Fruit fly (Drosophila melanogaster) whole organism: ENCODE measurements around the gene Flo2.

Experiments
- CG8478 ChIP-seq: fragments of >200 bp; optimal IDR thresholded peaks from 2 replicates; lab custom pipeline; 2018; ENCODE audit warnings: inconsistent platforms
- Dll ChIP-seq: fragments of >200 bp; optimal IDR thresholded peaks from 2 replicates; lab custom pipeline; 2017
- EcR ChIP-seq, 2 experiments: fragments of >200 bp; optimal IDR thresholded peaks; 2 replicates each; lab custom pipeline; 2017; ENCODE audit warnings: missing biosample characterization in 2 of 2, missing genetic modification characterization in 2 of 2, missing genetic modification reagents in 2 of 2
- pan ChIP-seq: fragments of >200 bp; optimal IDR thresholded peaks from 2 replicates; lab custom pipeline; 2017
- psq ChIP-seq: fragments of >200 bp; optimal IDR thresholded peaks from 2 replicates; lab custom pipeline; 2017
- usp ChIP-seq: fragments of >200 bp; optimal IDR thresholded peaks from 2 replicates; lab custom pipeline; 2017; ENCODE audit warnings: missing biosample characterization, missing genetic modification characterization, mixed read lengths

Flo2 gene

DNA sequence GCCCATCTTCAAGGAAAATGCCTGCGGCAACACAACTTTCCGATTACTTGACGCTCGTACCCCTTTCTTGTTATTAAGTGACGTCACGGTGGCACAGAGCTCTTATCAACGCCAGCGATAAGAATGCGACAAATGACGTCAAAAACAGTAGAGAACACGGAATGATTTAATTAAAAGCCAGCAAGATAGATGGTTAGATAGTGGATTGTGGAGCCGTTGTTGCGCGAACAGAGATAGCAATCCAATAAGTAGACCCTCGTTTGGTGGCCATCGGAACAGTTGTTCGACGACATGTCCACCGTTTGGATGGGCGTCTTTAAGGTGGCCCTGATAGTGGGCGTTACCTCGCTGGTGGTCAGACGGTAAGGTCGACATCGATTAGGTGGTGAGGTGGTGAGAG, 90.6 kb downstream of the Flo2 start:
- TF ChIP-seq CG8478 (lab: Kevin White, UChicago): no peak
- TF ChIP-seq EcR (GFP tag; optimal IDR thresholded peaks at IDR 0.05; lab: Kevin White, UChicago): no peak
- no peak for TF ChIP-seq pan (lab: Kevin White, UChicago)
- TF ChIP-seq psq (lab: Kevin White, UChicago): no peak
- no peak for TF ChIP-seq usp
- no peak for TF ChIP-seq Dll (lab: Kevin White, UChicago)

dm6 chrX:14931296-14931695, 92.1 kb downstream of the Flo2 start:
- TF ChIP-seq psq (lab: Kevin White, UChicago) (no peak), usp (no peak)

DNA sequence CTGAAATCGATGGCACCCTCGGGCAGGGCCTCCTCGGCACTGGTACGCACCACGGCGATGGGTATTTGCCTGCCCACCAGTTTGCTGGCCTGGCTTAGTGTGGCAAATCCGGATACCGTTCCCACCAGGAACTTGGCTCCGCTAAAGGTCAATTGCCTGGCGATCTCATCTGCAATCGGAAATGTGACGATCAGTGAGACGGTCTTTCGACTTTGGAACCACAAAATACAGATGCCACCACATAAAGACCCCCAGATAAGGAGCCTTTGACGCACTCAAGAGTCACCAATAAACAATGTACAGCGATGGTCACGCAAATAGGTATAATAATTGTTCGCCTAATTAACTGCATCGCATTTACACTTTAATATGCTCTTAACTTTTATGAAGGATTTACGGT, 97.1 kb downstream of the Flo2 start:
- no peak for TF ChIP-seq usp
- TF ChIP-seq CG8478 (lab: Kevin White, UChicago): no peak
- TF ChIP-seq EcR (GFP tag; optimal IDR thresholded peaks at IDR 0.05; lab: Kevin White, UChicago): no peak
- no peak for TF ChIP-seq psq (lab: Kevin White, UChicago)
- TF ChIP-seq Dll (lab: Kevin White, UChicago): no peak
- no peak for TF ChIP-seq pan (lab: Kevin White, UChicago)

- TF ChIP-seq pan (lab: Kevin White, UChicago) (no peak), usp (no peak), CG8478 (lab: Kevin White, UChicago) (no peak), psq (lab: Kevin White, UChicago) (no peak), Dll (lab: Kevin White, UChicago) (no peak), EcR (GFP tag; optimal IDR thresholded peaks at IDR 0.05; lab: Kevin White, UChicago) (no peak)
Measured at dm6 chrX:14946522-14946921, 107.3 kb downstream of the Flo2 start.

DNA sequence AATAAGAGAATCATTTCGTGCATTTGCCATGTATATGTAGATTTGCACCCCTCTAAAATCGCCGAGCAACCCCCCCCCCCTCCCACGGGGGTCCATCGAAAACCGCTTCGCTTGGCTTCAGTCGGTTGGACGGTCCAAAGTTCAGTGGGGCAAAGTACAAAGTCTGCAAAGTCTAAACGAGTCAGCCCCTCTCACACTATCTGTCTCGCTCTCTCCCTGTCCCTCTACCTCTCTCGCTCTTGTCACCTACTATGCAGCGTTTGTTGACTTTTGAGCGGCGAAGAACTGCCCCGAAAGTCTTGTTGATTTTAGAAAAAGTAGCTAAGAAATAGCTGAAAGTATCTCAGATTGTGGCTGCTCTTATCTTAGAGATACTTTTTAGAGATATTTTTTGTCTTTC, 108.2 kb downstream of the Flo2 start:
- TF ChIP-seq CG8478 (lab: Kevin White, UChicago): no peak
- TF ChIP-seq EcR (GFP tag; optimal IDR thresholded peaks at IDR 0.05; lab: Kevin White, UChicago): no peak
- no peak for TF ChIP-seq usp
- TF ChIP-seq Dll (lab: Kevin White, UChicago): no peak
- no peak for TF ChIP-seq psq (lab: Kevin White, UChicago)
- TF ChIP-seq pan (lab: Kevin White, UChicago): no peak

dm6 chrX:14949227-14949626, 110.1 kb downstream of the Flo2 start:
- TF ChIP-seq psq (lab: Kevin White, UChicago) (no peak), pan (lab: Kevin White, UChicago) (no peak), usp (no peak), Dll (lab: Kevin White, UChicago) (no peak), EcR (GFP tag; optimal IDR thresholded peaks at IDR 0.05; lab: Kevin White, UChicago) (no peak), CG8478 (lab: Kevin White, UChicago) (no peak)

DNA sequence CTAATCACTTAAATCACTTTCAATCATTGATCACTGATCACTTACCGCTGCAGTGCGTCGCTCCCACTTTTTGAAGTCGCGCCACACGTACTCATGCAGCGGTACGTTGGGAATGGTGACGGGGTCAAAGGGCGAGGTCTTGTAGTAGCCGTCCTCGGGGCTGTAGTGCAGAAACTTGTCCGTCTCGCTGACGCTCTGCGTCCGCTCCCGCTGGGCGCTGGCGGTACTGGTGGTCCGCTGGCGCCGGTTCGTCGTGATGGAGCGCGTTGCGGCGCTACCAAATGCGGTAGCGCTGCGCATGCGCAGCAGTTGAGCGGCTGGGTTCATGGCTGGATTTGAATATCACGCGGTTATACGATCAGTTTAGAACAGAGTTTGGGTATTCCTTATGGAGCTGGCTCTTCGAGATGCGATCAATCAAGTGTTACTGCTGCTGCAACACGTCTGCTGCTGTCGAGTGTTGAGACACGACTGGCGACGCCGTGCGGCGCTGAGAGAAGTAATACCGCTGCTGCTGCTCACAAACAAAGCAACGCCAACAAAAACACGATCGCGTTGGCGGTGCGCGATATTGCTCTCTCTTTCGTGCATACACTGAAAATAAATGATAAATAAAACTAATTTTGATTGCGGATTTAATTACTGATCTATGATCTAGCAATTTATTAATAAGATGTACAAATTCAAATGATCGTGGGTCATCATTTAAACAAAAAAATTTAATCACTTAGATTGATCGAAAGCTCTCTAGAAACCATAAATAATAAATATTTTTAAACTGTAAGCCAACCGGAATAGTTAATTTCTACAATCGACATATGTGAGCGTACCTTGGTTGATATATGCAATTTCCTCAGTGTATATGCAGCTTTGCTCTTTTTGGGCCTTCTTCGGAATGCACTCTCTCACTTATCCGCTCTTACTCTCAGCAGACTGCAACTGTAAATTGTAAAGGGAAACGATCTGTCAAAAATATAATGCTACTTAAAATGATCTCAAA, 111.4 kb downstream of the Flo2 start:
- peak; percentile 8 for TF ChIP-seq Dll (lab: Kevin White, UChicago)
- no peak for TF ChIP-seq CG8478 (lab: Kevin White, UChicago)
- TF ChIP-seq pan (lab: Kevin White, UChicago): no peak
- no peak for TF ChIP-seq psq (lab: Kevin White, UChicago)
- TF ChIP-seq usp: no peak

dm6 chrX:14951346-14951862, 112.2 kb downstream of the Flo2 start:
- TF ChIP-seq psq (lab: Kevin White, UChicago): no peak
- TF ChIP-seq EcR (GFP tag; optimal IDR thresholded peaks at IDR 0.05; lab: Kevin White, UChicago): no peak
- no peak for TF ChIP-seq pan (lab: Kevin White, UChicago)
- no peak for TF ChIP-seq usp
- no peak for TF ChIP-seq Dll (lab: Kevin White, UChicago)
- TF ChIP-seq CG8478 (lab: Kevin White, UChicago): no peak

DNA sequence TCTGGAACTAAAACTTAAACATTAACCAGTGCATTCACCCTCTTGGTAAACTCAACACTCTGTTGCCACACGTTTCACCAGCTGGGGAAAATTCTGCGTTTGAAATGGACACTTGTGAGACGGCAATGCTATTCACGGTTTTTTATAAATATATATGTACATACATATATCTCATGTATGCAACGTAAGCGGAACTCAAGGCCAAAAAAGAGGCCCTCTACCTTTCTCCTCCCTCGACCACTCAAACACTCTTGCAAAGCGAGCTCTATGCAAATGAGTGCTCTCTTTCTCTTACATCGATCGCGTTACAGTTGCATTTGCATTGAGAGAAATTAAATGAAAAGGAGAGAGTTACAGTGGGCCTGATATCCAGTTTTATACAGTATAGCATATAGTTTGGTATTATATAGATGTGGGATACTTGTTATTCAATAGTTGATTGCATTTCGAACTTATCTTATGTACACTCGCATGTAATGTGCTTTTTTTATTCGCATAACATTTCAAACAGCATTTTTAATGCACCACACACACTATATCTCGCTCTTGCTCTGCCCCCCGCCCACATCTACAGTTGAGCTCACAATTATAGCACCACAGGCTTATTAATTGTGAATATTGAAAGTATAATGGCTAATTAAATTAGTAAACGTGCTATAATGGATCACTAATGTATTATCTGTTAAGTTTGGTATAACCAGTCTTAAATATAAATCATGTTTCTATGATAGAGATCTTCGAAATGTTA, 113.1 kb downstream of the Flo2 start:
- TF ChIP-seq CG8478 (lab: Kevin White, UChicago) (no peak), Dll (lab: Kevin White, UChicago) (no peak), EcR (GFP tag; optimal IDR thresholded peaks at IDR 0.05; lab: Kevin White, UChicago) (no peak), pan (lab: Kevin White, UChicago) (no peak), psq (lab: Kevin White, UChicago) (no peak), usp (no peak)

DNA sequence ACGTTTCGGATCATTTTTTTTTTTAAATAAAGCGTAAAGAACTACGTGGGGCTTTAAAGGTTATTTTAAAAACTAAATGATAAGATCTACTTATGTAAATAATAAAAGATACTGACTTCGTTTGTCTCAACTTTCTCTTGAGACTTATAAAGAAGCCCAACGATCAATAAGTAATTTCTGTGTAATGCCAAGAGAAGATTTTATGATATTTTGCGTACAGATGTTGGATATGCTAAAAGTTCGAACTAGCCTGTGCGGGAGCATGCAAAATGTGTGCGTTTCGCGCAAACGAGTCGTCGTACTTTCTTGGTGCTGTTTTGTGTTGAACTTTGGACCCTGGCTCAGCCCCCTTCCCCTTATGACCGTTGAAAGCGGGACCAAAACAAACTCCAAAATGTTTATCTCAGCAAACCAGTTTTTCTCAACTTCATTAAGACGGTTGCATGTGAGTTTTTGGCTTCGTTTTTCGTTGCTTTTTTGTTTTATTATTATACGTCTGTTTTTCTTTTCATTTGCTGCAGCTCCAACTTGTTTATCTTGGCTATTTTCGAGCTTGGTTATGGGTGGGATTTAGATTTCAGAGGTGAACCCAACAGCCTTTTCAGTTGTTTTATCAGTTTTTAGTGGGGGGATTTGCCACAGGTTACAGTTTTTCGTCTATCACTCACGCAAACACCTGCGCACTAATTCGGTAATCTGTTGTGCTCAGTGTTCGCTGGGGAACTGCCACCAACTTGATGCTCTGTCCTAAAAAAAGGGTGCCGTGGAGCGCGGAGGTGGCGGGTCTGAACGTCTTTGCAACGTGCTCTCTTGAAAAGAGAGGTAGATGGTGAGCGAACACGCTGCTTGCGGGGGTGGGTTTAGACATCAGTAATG, 113.9 kb downstream of the Flo2 start, which contains the start of gene pdgy:
pdgy (minus strand) TSS at position 688 of the 876 bp plus-strand sequence.
- TF ChIP-seq pan (lab: Kevin White, UChicago) (no peak), CG8478 (lab: Kevin White, UChicago) (no peak), Dll (lab: Kevin White, UChicago) (peak; percentile 7), EcR (GFP tag; optimal IDR thresholded peaks at IDR 0.05; lab: Kevin White, UChicago) (no peak)
